Fruit fly (Drosophila melanogaster): ENCODE data around the gene Jhbp11.

- no peak for TF ChIP-seq Sin3A (optimal IDR thresholded peaks at IDR 0.05)
- TF ChIP-seq ttk (optimal IDR thresholded peaks at IDR 0.05) = no peak
Measured at dm6 chr3R:27149884-27150676, 49.0 kb downstream of the Jhbp11 start.
